Worm (Caenorhabditis elegans): ENCODE results near the gene clk-2.

clk-2 gene

DNA sequence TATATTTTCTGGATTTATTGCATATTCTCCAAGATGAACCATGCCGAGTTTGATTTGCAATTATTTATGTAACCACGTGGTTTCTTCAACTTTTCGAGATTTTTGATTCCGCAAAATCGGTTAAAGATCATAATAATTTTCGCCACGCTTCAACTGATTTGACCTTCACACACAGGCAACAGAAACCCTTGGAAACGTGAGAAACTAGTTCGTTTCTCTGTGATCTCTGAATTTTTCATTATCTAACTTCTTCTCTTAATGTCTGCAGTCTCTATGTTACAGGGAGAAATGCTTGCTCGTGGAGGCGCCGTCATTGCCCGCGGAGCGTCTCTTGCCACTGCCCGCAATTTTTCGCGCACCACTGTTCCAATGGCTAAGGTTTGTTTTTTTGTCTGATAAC is 53.0 kb downstream of the clk-2 start, which contains the start of gene fum-1 (continued):
- no peak for TF ChIP-seq sdz-12 (GFP tag; optimal IDR thresholded peaks at IDR 0.05)
- TF ChIP-seq ztf-11 (tag; optimal IDR thresholded peaks at IDR 0.05), result no peak
- TF ChIP-seq nhr-111 (GFP tag; optimal IDR thresholded peaks at IDR 0.05), result no peak

Data from whole organism, L4 larva.